Fruit fly (Drosophila melanogaster) whole organism, adult: ENCODE data around the gene mad2.

ENCODE experiments used
- CG11617 ChIP-seq: fragments of 200-800 bp; sonication (Bioruptor generic); optimal IDR thresholded peaks from 2 replicates; lab custom pipeline; 2017; ENCODE audit warnings: mild to moderate bottlenecking, missing biosample characterization, missing genetic modification reagents, missing genetic modification characterization
- CG12768 ChIP-seq: fragments of 200-800 bp; sonication (Bioruptor generic); optimal IDR thresholded peaks from 2 replicates; lab custom pipeline; 2017; ENCODE audit warnings: missing biosample characterization, missing genetic modification characterization, mild to moderate bottlenecking, moderate library complexity, missing genetic modification reagents
- CG14711 ChIP-seq: fragments of 200-800 bp; sonication (Bioruptor generic); optimal IDR thresholded peaks from 2 replicates; lab custom pipeline; 2018; ENCODE audit warnings: missing biosample characterization, mild to moderate bottlenecking, missing genetic modification characterization, moderate library complexity
- CG1620 ChIP-seq: fragments of 200-800 bp; sonication (Bioruptor generic); optimal IDR thresholded peaks from 2 replicates; lab custom pipeline; 2016; ENCODE audit warnings: missing biosample characterization, missing genetic modification characterization
- CG33017 ChIP-seq: fragments of 200-800 bp; sonication (Bioruptor generic); optimal IDR thresholded peaks from 2 replicates; lab custom pipeline; 2018; ENCODE audit warnings: missing biosample characterization, mild to moderate bottlenecking, missing genetic modification characterization, moderate library complexity
- CG5204 ChIP-seq: fragments of 200-800 bp; sonication (Bioruptor generic); optimal IDR thresholded peaks from 2 replicates; lab custom pipeline; 2016; ENCODE audit warnings: missing biosample characterization, missing genetic modification characterization
- CG7045 ChIP-seq: fragments of 200-800 bp; sonication (Bioruptor generic); optimal IDR thresholded peaks from 2 replicates; lab custom pipeline; 2017; ENCODE audit warnings: missing biosample characterization, mild to moderate bottlenecking, missing genetic modification characterization
- CG7101 ChIP-seq: fragments of 200-800 bp; sonication (Bioruptor generic); optimal IDR thresholded peaks from 2 replicates; lab custom pipeline; 2018; ENCODE audit warnings: missing biosample characterization, mild to moderate bottlenecking, missing genetic modification characterization, moderate library complexity
- Clk ChIP-seq: fragments of 200-800 bp; sonication (Bioruptor generic); optimal IDR thresholded peaks from 2 replicates; lab custom pipeline; 2017; ENCODE audit warnings: missing biosample characterization, missing genetic modification characterization
- Crg-1 ChIP-seq: fragments of 200-800 bp; sonication (Bioruptor generic); optimal IDR thresholded peaks from 2 replicates; lab custom pipeline; 2016; ENCODE audit warnings: missing biosample characterization, missing genetic modification characterization
- Hr96 ChIP-seq: fragments of 200-800 bp; sonication (Bioruptor generic); optimal IDR thresholded peaks from 2 replicates; lab custom pipeline; 2016; ENCODE audit warnings: missing biosample characterization, missing genetic modification characterization
- Mnt ChIP-seq: fragments of 200-800 bp; sonication (Bioruptor generic); optimal IDR thresholded peaks from 2 replicates; lab custom pipeline; 2016; ENCODE audit warnings: missing biosample characterization, mild to moderate bottlenecking, missing genetic modification characterization
- bab1 ChIP-seq: fragments of 200-800 bp; sonication (Bioruptor generic); optimal IDR thresholded peaks from 3 replicates; lab custom pipeline; 2019; ENCODE audit warnings: missing biosample characterization, mild to moderate bottlenecking, missing genetic modification characterization, moderate library complexity
- cic ChIP-seq: fragments of 200-800 bp; sonication (Bioruptor generic); optimal IDR thresholded peaks from 2 replicates; lab custom pipeline; 2017; ENCODE audit warnings: missing biosample characterization, mild to moderate bottlenecking, missing genetic modification characterization, moderate library complexity
- cnc ChIP-seq, 2 experiments: fragments of >200 bp; optimal IDR thresholded peaks; 2 replicates each; lab custom pipeline; 2017
- kay ChIP-seq: fragments of 200-800 bp; sonication (Bioruptor generic); peaks from one replicate; lab custom pipeline; 2016; ENCODE audit warnings: missing biosample characterization, missing genetic modification characterization, borderline replicate concordance
- ovo ChIP-seq: fragments of 200-800 bp; sonication (Bioruptor generic); optimal IDR thresholded peaks from 2 replicates; lab custom pipeline; 2016; ENCODE audit warnings: missing biosample characterization, missing genetic modification characterization
- pad ChIP-seq: fragments of 200-800 bp; sonication (Bioruptor generic); optimal IDR thresholded peaks from 3 replicates; lab custom pipeline; 2017; ENCODE audit warnings: missing biosample characterization, missing genetic modification characterization, mild to moderate bottlenecking, moderate library complexity, missing genetic modification reagents
- tj ChIP-seq: fragments of 200-800 bp; sonication (Bioruptor generic); optimal IDR thresholded peaks from 3 replicates; lab custom pipeline; 2017; ENCODE audit warnings: missing biosample characterization, mild to moderate bottlenecking, missing genetic modification characterization, moderate library complexity
- toe ChIP-seq: fragments of 200-800 bp; sonication (Bioruptor generic); optimal IDR thresholded peaks from 2 replicates; lab custom pipeline; 2016; ENCODE audit warnings: missing biosample characterization, missing genetic modification characterization

mad2 gene

DNA sequence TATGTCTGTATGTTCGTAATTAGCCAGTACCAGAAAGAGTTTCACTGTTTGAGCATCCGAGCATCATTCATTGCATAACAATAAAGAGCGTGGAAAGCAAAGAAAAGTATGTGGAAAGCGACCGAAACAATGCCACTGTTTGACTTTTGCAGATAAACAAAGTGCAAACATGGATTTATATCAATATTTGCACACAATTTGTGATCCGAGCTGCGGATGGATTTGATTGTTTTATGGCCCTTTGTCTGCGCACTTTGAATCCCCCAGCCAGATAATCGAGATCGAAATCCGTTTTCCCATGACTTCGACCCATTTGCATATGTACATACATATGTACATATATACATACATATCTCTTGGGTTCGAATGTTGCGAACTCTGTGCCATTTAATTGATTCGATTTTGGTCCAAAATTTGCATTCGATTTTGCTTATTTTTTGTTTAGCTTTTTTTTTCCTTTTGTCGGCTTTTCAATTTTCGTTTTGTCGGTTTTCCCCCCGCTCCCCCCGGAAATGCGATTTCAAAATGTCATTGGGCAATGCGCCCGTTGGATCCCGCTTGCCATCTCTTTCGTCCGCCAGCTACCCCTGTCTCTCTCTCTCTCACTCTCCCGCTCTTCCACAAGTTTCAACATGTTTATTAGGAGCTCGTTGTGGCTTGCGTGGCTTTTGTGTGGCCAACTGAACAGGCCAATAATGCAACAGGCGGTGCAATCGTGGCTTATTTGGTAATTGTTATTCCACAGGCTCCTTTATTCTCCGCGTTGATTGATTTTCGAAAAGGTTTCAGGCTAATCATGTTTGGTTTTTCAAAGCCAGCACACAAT is 27.4 kb downstream of the mad2 start:
- TF ChIP-seq Clk (no peak), Crg-1 (no peak), tj (no peak), CG7045 (GFP tag; lab: Kevin White, UChicago) (no peak), CG7101 (tag; lab: Kevin White, UChicago) (no peak), CG12768 (no peak), bab1 (no peak), ovo (GFP tag; lab: Kevin White, UChicago) (no peak), kay (GFP tag; lab: Kevin White, UChicago) (no peak), cic (GFP tag; lab: Kevin White, UChicago) (no peak), Mnt (GFP tag; lab: Kevin White, UChicago) (no peak), CG1620 (GFP tag; lab: Kevin White, UChicago) (no peak), toe (GFP tag; lab: Kevin White, UChicago) (no peak), CG33017 (tag; lab: Kevin White, UChicago) (no peak), CG11617 (GFP tag; lab: Kevin White, UChicago) (no peak)

DNA sequence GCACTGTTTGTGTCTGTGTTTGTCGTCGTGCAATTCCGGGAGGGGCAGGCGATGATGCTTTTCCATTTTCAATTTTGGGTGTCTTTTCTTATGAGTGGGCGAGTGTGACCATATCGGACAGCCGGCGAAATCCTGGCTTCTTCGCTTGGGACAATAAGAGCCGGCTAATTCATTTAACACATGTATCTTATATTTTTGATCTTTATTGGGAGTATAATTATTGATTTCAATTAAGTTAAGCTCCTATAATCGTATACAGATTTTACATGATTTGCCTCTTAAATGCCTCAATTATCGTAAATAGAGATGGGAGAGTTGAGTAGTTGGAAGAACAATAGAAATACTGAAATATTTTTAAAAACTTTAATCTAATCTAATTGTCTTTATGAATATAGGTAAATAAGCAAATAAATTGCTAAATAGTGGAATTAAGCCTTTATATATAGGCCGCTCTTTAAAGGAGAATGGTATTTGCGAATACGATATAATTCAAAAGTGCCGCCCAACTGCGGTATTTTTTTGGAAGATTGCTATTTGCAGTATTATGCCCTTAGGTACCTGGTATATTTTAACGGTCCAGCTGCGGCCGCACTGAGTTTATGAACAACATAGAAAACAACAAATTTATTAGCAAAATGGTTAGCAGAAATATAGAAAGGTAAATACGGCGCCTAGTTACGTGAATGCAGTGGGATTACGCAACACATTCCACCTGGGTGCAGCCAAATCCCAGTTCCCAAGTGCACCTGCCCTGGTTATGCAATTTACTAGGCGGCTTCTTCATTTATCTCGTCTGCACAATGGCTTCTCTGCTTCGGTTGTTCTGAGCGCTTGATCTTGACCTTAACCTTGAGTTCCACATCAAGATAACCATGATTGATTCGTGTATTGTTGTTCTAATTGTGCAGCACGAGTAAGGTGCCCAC is 33.2 kb downstream of the mad2 start, which contains the start of the genes Myt1, PGRP-LD and Pmi:
Myt1 (minus strand) TSS at position 116 of the 926 bp plus-strand sequence.
PGRP-LD (plus strand) TSS at position 576 of the 926 bp plus-strand sequence.
Pmi (plus strand) TSS at position 576 of the 926 bp plus-strand sequence.
- TF ChIP-seq Hr96: no peak
- TF ChIP-seq CG11617 (GFP tag; lab: Kevin White, UChicago): no peak
- no peak for TF ChIP-seq CG7045 (GFP tag; lab: Kevin White, UChicago)
- TF ChIP-seq tj: no peak
- TF ChIP-seq CG14711: no peak
- no peak for TF ChIP-seq ovo (GFP tag; lab: Kevin White, UChicago)
- no peak for TF ChIP-seq bab1
- TF ChIP-seq toe (GFP tag; lab: Kevin White, UChicago): no peak
- TF ChIP-seq Crg-1: no peak
- TF ChIP-seq CG1620 (GFP tag; lab: Kevin White, UChicago): no peak
- TF ChIP-seq CG7101 (tag; lab: Kevin White, UChicago): no peak
- no peak for TF ChIP-seq Clk
- TF ChIP-seq kay (GFP tag; lab: Kevin White, UChicago): no peak
- TF ChIP-seq CG12768: no peak
- TF ChIP-seq pad: no peak
- no peak for TF ChIP-seq CG5204

DNA sequence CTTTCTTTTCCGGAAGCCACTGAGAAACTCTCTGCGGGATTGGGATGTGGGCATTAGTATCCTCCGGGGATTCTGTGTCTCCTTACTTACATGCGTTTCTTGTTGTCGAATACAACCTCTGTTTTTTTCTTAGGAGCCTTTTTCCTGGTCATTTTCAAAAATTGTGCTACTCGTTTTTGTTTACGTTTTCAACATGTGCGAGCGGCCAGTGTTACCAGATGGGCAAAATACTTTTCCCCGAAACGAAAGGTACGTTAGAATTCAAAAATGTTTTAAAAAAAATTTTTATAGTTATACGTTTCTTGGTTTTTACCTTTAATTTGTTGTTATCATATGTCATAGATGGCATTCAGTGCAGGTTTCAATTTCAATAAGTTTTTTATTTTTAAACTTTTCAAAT is 35.8 kb downstream of the mad2 start, which contains the start of gene vito:
vito (minus strand) TSS at position 220 of the 400 bp plus-strand sequence.
- TF ChIP-seq CG12768 (no peak), Mnt (GFP tag; lab: Kevin White, UChicago) (peak; percentile 93), CG33017 (tag; lab: Kevin White, UChicago) (no peak), bab1 (peak; percentile 17)

DNA sequence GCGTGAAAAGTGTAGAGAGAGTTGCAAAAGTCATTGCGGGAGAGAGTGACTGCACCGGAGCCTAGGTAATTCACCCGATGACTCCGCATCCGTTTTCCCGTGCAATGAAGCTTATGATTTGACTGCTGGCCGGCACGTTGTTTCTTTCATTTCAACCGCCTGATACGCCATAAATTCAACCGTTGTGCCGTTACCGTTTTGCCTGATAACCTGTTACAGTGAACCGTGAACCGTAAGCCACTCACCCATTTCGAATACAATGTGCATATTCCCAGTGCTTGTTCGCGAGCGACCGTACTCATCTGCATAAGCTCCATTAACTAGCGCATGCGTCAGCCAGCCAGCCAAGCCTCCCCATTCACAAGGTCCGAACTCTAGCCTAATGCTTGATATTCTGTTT is 38.1 kb downstream of the mad2 start:
- no peak for TF ChIP-seq kay (GFP tag; lab: Kevin White, UChicago)
- TF ChIP-seq CG12768: peak; percentile 37

DNA sequence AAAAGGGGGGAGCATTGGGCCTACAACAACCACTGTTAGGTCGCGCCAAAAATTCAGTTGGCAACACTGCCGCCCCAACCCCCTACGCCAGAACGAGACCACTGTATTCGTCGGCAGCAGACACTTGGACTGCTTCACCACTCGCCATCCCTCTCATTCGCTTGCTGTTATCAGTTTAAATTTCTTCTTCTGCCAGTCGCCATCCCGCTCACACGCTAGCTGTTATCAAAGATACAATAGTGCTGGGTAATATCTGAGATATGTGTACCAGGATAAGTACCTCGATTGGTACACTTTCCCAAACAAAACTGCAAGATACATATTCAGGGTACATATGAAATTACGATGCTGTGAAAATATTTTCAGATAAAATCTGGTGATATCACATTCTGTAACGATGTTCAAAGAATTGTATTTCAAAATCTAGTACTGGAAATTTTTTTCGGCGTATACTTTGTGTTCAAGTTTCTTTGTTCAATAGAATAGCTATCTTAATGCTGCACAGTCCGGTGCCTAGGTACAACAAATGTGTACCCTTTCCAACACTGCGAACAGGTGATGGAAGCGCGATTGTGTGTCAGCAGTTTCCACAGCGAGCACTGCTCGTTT is 42.0 kb downstream of the mad2 start:
- peak; percentile 94 for TF ChIP-seq CG33017 (tag; lab: Kevin White, UChicago)
- peak; percentile 71 for TF ChIP-seq Clk
- no peak for TF ChIP-seq Hr96
- TF ChIP-seq CG14711: peak; percentile 80
- TF ChIP-seq tj: peak; percentile 97
- peak; percentile 77 for TF ChIP-seq ovo (GFP tag; lab: Kevin White, UChicago)
- TF ChIP-seq Mnt (GFP tag; lab: Kevin White, UChicago): peak; percentile 92
- TF ChIP-seq Crg-1: peak; percentile 94
- TF ChIP-seq toe (GFP tag; lab: Kevin White, UChicago): no peak
- peak; percentile 34 to 89 for TF ChIP-seq cnc (optimal IDR thresholded peaks at IDR 0.05; lab: Kevin White, UChicago)
- TF ChIP-seq cic (GFP tag; lab: Kevin White, UChicago): peak; percentile 76
- peak; percentile 93 for TF ChIP-seq CG7101 (tag; lab: Kevin White, UChicago)
- peak; percentile 87 for TF ChIP-seq CG11617 (GFP tag; lab: Kevin White, UChicago)
- peak; percentile 84 for TF ChIP-seq CG1620 (GFP tag; lab: Kevin White, UChicago)
- peak; percentile 93 for TF ChIP-seq CG7045 (GFP tag; lab: Kevin White, UChicago)
- no peak for TF ChIP-seq kay (GFP tag; lab: Kevin White, UChicago)
- TF ChIP-seq bab1: peak; percentile 93
- TF ChIP-seq pad: peak; percentile 99
- peak; percentile 90 for TF ChIP-seq CG12768
- TF ChIP-seq CG5204: no peak
